Fruit fly (Drosophila melanogaster) whole organism, embryonic: ENCODE results near the gene Lsp2.

Source experiments
- Aef1 ChIP-seq: fragments of 200-800 bp; sonication (Bioruptor generic); IDR thresholded peaks from 3 replicates; pipeline ENCODE4 v1.3.6; 2022; ENCODE audit warnings: missing biosample characterization, missing genetic modification characterization
- Atf-2 ChIP-seq: fragments of 200-800 bp; sonication (Bioruptor generic); optimal IDR thresholded peaks from 2 replicates; lab custom pipeline; 2016; ENCODE audit warnings: missing biosample characterization, missing genetic modification characterization
- BtbVII ChIP-seq: fragments of 200-800 bp; sonication (Bioruptor generic); optimal IDR thresholded peaks from 3 replicates; lab custom pipeline; 2017; ENCODE audit warnings: missing biosample characterization, mild to moderate bottlenecking, missing genetic modification characterization
- CG10267 ChIP-seq: fragments of 200-800 bp; sonication (Bioruptor generic); optimal IDR thresholded peaks from 2 replicates; lab custom pipeline; 2018; ENCODE audit warnings: missing biosample characterization, mild to moderate bottlenecking, missing genetic modification characterization, moderate library complexity
- CG10366 ChIP-seq: fragments of 200-800 bp; sonication (Bioruptor generic); IDR thresholded peaks from 2 replicates; pipeline ENCODE4 v1.3.6; 2022; ENCODE audit warnings: missing biosample characterization, missing genetic modification characterization
- CG11456 ChIP-seq: fragments of 200-800 bp; sonication (Bioruptor generic); IDR thresholded peaks from 3 replicates; pipeline ENCODE4 v1.3.6; 2022; ENCODE audit warnings: missing biosample characterization, missing genetic modification characterization
- CG11560 ChIP-seq: fragments of 200-800 bp; sonication (Bioruptor generic); IDR thresholded peaks from 3 replicates; pipeline ENCODE4 v1.3.6; 2022; ENCODE audit warnings: missing biosample characterization, missing genetic modification characterization
- CG12659 ChIP-seq: fragments of 200-800 bp; sonication (Bioruptor generic); optimal IDR thresholded peaks from 3 replicates; lab custom pipeline; 2017; ENCODE audit warnings: mild to moderate bottlenecking, missing biosample characterization, missing genetic modification reagents, missing genetic modification characterization
- CG15601 ChIP-seq: fragments of 200-800 bp; sonication (Bioruptor generic); optimal IDR thresholded peaks from 3 replicates; lab custom pipeline; 2019; ENCODE audit warnings: missing biosample characterization, mild to moderate bottlenecking, missing genetic modification characterization, moderate library complexity
- CG18262 ChIP-seq: fragments of 200-800 bp; optimal IDR thresholded peaks from 3 replicates; lab custom pipeline; 2019; ENCODE audit warnings: missing biosample characterization, mild to moderate bottlenecking, missing genetic modification characterization, moderate library complexity
- CG30431 ChIP-seq: fragments of 200-800 bp; sonication (Bioruptor generic); optimal IDR thresholded peaks from 2 replicates; lab custom pipeline; 2017; ENCODE audit warnings: missing biosample characterization, missing genetic modification characterization
- CG32532 ChIP-seq: fragments of 200-800 bp; sonication (Bioruptor generic); IDR thresholded peaks from 2 replicates; pipeline ENCODE4 v1.3.6; 2022; ENCODE audit warnings: missing biosample characterization, missing genetic modification characterization
- CG5953 ChIP-seq: fragments of 200-800 bp; sonication (Bioruptor generic); IDR thresholded peaks from 2 replicates; pipeline ENCODE4 v1.3.6; 2022; ENCODE audit warnings: missing biosample characterization, missing genetic modification characterization
- CG6854 ChIP-seq: fragments of 200-800 bp; sonication (Bioruptor generic); optimal IDR thresholded peaks from 3 replicates; lab custom pipeline; 2017; ENCODE audit warnings: missing biosample characterization, mild to moderate bottlenecking, missing genetic modification characterization
- CG7357 ChIP-seq: fragments of 200-800 bp; sonication (Bioruptor generic); IDR thresholded peaks from 3 replicates; pipeline ENCODE4 v1.3.6; 2022; ENCODE audit warnings: missing biosample characterization, missing genetic modification characterization
- CG7963 ChIP-seq: fragments of 200-800 bp; sonication (Bioruptor generic); IDR thresholded peaks from 3 replicates; pipeline ENCODE4 v1.3.6; 2022; ENCODE audit warnings: missing biosample characterization, missing genetic modification characterization; ENCODE audit not compliant: partially characterized antibody
- CG8944 ChIP-seq: fragments of 200-800 bp; sonication (Bioruptor generic); optimal IDR thresholded peaks from 3 replicates; lab custom pipeline; 2016; ENCODE audit warnings: missing biosample characterization, missing genetic modification characterization
- CG9437 ChIP-seq: fragments of 200-800 bp; sonication (Bioruptor generic); optimal IDR thresholded peaks from 2 replicates; lab custom pipeline; 2018; ENCODE audit warnings: missing biosample characterization, mild to moderate bottlenecking, missing genetic modification characterization
- CrebB ChIP-seq: fragments of 200-800 bp; sonication (Bioruptor generic); optimal IDR thresholded peaks from 3 replicates; lab custom pipeline; 2018; ENCODE audit warnings: missing biosample characterization, mild to moderate bottlenecking, missing genetic modification characterization
- Elba2 ChIP-seq: fragments of 200-800 bp; sonication (Bioruptor generic); optimal IDR thresholded peaks from 3 replicates; lab custom pipeline; 2016; ENCODE audit warnings: missing biosample characterization, missing genetic modification characterization
- Gug ChIP-seq: fragments of 200-800 bp; sonication (Bioruptor generic); IDR thresholded peaks from 4 replicates; pipeline ENCODE4 v1.3.6; 2022; ENCODE audit warnings: missing biosample characterization, missing genetic modification characterization
- HLHmδ ChIP-seq: fragments of 200-800 bp; sonication (Bioruptor generic); optimal IDR thresholded peaks from 2 replicates; lab custom pipeline; 2018; ENCODE audit warnings: missing biosample characterization, mild to moderate bottlenecking, missing genetic modification characterization, moderate library complexity
- Hr39 ChIP-seq: fragments of >200 bp; optimal IDR thresholded peaks from 2 replicates; lab custom pipeline; 2017
- MTF-1 ChIP-seq: fragments of 200-800 bp; sonication (Bioruptor generic); optimal IDR thresholded peaks from 2 replicates; lab custom pipeline; 2018; ENCODE audit warnings: missing biosample characterization, mild to moderate bottlenecking, missing genetic modification characterization, borderline replicate concordance
- Mes4 ChIP-seq: fragments of 200-800 bp; sonication (Bioruptor generic); optimal IDR thresholded peaks from 2 replicates; lab custom pipeline; 2016; ENCODE audit warnings: missing biosample characterization, missing genetic modification characterization
- NfI ChIP-seq: fragments of 200-800 bp; sonication (Bioruptor generic); optimal IDR thresholded peaks from 3 replicates; lab custom pipeline; 2018; ENCODE audit warnings: missing biosample characterization, mild to moderate bottlenecking, missing genetic modification characterization, moderate library complexity
- Opbp ChIP-seq: fragments of 200-800 bp; sonication (Bioruptor generic); IDR thresholded peaks from 3 replicates; pipeline ENCODE4 v1.3.6; 2022; ENCODE audit warnings: missing biosample characterization, missing genetic modification characterization; ENCODE audit not compliant: partially characterized antibody
- Pdp1 ChIP-seq, 2 experiments: fragments of 200-800 bp; sonication (Bioruptor generic); optimal IDR thresholded peaks; 3 replicates each; lab custom pipeline; 2016; ENCODE audit warnings: missing biosample characterization in 2 of 2, missing genetic modification characterization in 2 of 2, mild to moderate bottlenecking in 1 of 2, moderate library complexity in 1 of 2
- Sry-δ ChIP-seq: fragments of 200-800 bp; sonication (Bioruptor generic); optimal IDR thresholded peaks from 2 replicates; lab custom pipeline; 2016; ENCODE audit warnings: missing biosample characterization, missing genetic modification characterization
- abd-A ChIP-seq: fragments of 200-800 bp; sonication (Bioruptor generic); optimal IDR thresholded peaks from 3 replicates; lab custom pipeline; 2019; ENCODE audit warnings: missing biosample characterization, mild to moderate bottlenecking, missing genetic modification characterization, moderate library complexity
- ase ChIP-seq: fragments of 200-800 bp; sonication (Bioruptor generic); IDR thresholded peaks from 3 replicates; pipeline ENCODE4 v1.3.6; 2022; ENCODE audit warnings: missing biosample characterization, missing genetic modification characterization
- crol ChIP-seq: fragments of 200-800 bp; sonication (Bioruptor generic); IDR thresholded peaks from 2 replicates; pipeline ENCODE4 v1.3.6; 2022; ENCODE audit warnings: missing biosample characterization, missing genetic modification characterization
- dan ChIP-seq: fragments of 200-800 bp; sonication (Bioruptor generic); IDR thresholded peaks from 2 replicates; pipeline ENCODE4 v1.3.6; 2022; ENCODE audit warnings: missing biosample characterization, missing genetic modification characterization
- dmrt11E ChIP-seq: fragments of 200-800 bp; sonication (Bioruptor generic); optimal IDR thresholded peaks from 3 replicates; lab custom pipeline; 2018; ENCODE audit warnings: missing biosample characterization, mild to moderate bottlenecking, missing genetic modification characterization, moderate library complexity
- ewg ChIP-seq: fragments of 200-800 bp; sonication (Bioruptor generic); optimal IDR thresholded peaks from 3 replicates; lab custom pipeline; 2017; ENCODE audit warnings: mild to moderate bottlenecking, missing biosample characterization, missing genetic modification reagents, missing genetic modification characterization
- fru ChIP-seq: fragments of >200 bp; optimal IDR thresholded peaks from 2 replicates; lab custom pipeline; 2017
- gce ChIP-seq: fragments of 200-800 bp; sonication (Bioruptor generic); IDR thresholded peaks from 3 replicates; pipeline ENCODE4 v1.3.6; 2022; ENCODE audit warnings: missing biosample characterization, missing genetic modification characterization
- gcm ChIP-seq: fragments of 200-800 bp; sonication (Bioruptor generic); optimal IDR thresholded peaks from 2 replicates; lab custom pipeline; 2019; ENCODE audit warnings: missing biosample characterization, mild to moderate bottlenecking, missing genetic modification characterization, moderate library complexity
- gcm2 ChIP-seq: fragments of 200-800 bp; sonication (Bioruptor generic); optimal IDR thresholded peaks from 2 replicates; lab custom pipeline; 2016; ENCODE audit warnings: missing biosample characterization, missing genetic modification characterization
- lov ChIP-seq, 2 experiments: fragments of 200-800 bp in 1 of 2; fragments of >200 bp in 1 of 2; sonication (Bioruptor generic) in 1 of 2; IDR thresholded peaks in 1 of 2; optimal IDR thresholded peaks in 1 of 2; 2 replicates in 1 of 2; 3 replicates in 1 of 2; pipeline versions ENCODE4 v1.3.6 to Lab custom; 2017 to 2022; ENCODE audit warnings: missing biosample characterization in 1 of 2, missing genetic modification characterization in 1 of 2
- nmo ChIP-seq: fragments of 200-800 bp; sonication (Bioruptor generic); optimal IDR thresholded peaks from 2 replicates; lab custom pipeline; 2018; ENCODE audit warnings: missing biosample characterization, mild to moderate bottlenecking, missing genetic modification characterization, moderate library complexity
- odd ChIP-seq: fragments of 200-800 bp; sonication (Bioruptor generic); optimal IDR thresholded peaks from 2 replicates; lab custom pipeline; 2017; ENCODE audit warnings: missing biosample characterization, mild to moderate bottlenecking, missing genetic modification characterization
- pzg ChIP-seq: fragments of 200-800 bp; sonication (Bioruptor generic); optimal IDR thresholded peaks from 3 replicates; lab custom pipeline; 2018; ENCODE audit warnings: missing biosample characterization, mild to moderate bottlenecking, missing genetic modification characterization, moderate library complexity
- repo ChIP-seq: fragments of 200-800 bp; sonication (Bioruptor generic); optimal IDR thresholded peaks from 2 replicates; lab custom pipeline; 2016; ENCODE audit warnings: missing biosample characterization, missing genetic modification characterization
- rib ChIP-seq: fragments of 200-800 bp; sonication (Bioruptor generic); IDR thresholded peaks from 2 replicates; pipeline ENCODE4 v1.3.6; 2022; ENCODE audit warnings: missing biosample characterization, missing genetic modification characterization
- run ChIP-seq: fragments of 200-800 bp; sonication (Bioruptor generic); optimal IDR thresholded peaks from 3 replicates; lab custom pipeline; 2018; ENCODE audit warnings: missing biosample characterization, mild to moderate bottlenecking, missing genetic modification characterization
- scrt ChIP-seq: fragments of 200-800 bp; sonication (Bioruptor generic); optimal IDR thresholded peaks from 2 replicates; lab custom pipeline; 2018; ENCODE audit warnings: missing biosample characterization, mild to moderate bottlenecking, missing genetic modification characterization, moderate library complexity
- sima ChIP-seq: fragments of 200-800 bp; sonication (Bioruptor generic); optimal IDR thresholded peaks from 2 replicates; lab custom pipeline; 2016; ENCODE audit warnings: missing biosample characterization, missing genetic modification characterization
- tgo ChIP-seq: fragments of 200-800 bp; sonication (Bioruptor generic); IDR thresholded peaks from 3 replicates; pipeline ENCODE4 v1.3.6; 2022; ENCODE audit warnings: missing biosample characterization, missing genetic modification characterization

Lsp2 gene

DNA sequence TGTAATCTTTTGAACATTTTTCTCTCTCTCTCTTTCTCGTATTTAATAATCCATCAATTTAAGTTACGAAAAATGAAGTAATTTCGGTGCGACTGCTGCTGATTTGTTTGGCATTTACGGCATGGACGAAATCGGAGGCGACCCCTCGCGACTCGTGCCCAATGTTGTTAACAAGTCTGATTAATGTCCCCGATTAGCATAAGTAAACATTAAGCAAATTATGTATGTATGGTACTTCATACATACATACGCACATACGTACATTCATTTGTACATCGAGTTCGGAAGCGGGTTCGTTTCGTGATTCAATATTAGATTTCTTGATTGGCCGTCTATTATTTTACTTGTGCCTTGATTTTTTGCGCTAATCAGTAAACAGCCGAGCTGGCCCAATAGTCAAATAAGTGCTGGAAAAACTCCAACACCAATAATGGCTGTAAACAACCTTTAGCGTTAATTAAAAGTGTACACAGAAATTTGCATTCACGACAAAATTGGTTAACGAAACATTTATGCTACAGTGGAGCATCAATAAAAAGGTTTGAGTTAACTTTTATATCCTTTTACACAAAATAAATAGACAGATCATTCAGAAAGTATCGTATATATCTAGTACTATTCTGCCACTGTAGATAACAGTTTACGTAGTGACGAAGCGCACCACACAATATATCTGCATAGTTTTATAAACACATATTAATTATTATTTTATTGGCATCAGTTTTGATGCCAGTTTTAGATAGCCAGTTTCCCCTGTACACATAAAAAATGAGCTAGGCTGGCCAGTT lies 38.1 kb upstream of the Lsp2 start (continued):
- TF ChIP-seq HLHmδ (GFP tag; lab: Kevin White, UChicago) (no peak), odd (GFP tag; lab: Kevin White, UChicago) (peak; percentile 53), Hr39 (lab: Kevin White, UChicago) (no peak), CG5953 (peak; percentile 44; the same call in 1 of the 2 replicates), abd-A (peak; percentile 9), gce (GFP tag; lab: Robert Waterston, UW) (no peak; the same call in 2 of the 3 replicates), Opbp (GFP tag; lab: Robert Waterston, UW) (no peak), sima (GFP tag; lab: Kevin White, UChicago) (no peak), CG15601 (no peak), CG10267 (tag; lab: Kevin White, UChicago) (peak; percentile 24), rib (GFP tag; lab: Robert Waterston, UW) (0 out of 2 replicates have a peak, but pooled peaks have one; percentile 69), lov (optimal IDR thresholded peaks at IDR 0.05; lab: Kevin White, UChicago) (no peak), lov (GFP tag; IDR thresholded peaks at IDR 0.05; lab: Robert Waterston, UW) (no peak), run (peak; percentile 10), CG18262 (peak; percentile 23), CG30431 (peak; percentile 17), tgo (GFP tag; lab: Robert Waterston, UW) (peak; percentile 81; the same call in 2 of the 3 replicates), gcm2 (GFP tag; lab: Kevin White, UChicago) (peak; percentile 38), CG12659 (peak; percentile 69), Elba2 (GFP tag; lab: Kevin White, UChicago) (no peak), Mes4 (no peak), crol (no peak), Sry-δ (peak; percentile 3), CG11560 (tag; lab: Robert Waterston, UW) (no peak), CG8944 (GFP tag; lab: Kevin White, UChicago) (no peak), BtbVII (GFP tag; lab: Kevin White, UChicago) (peak; percentile 77), nmo (peak; percentile 59), Aef1 (peak; percentile 69), ewg (GFP tag; lab: Kevin White, UChicago) (peak; percentile 13), Pdp1 (GFP tag; optimal IDR thresholded peaks at IDR 0.05; lab: Kevin White, UChicago) (peak; percentile 33 to 45), MTF-1 (no peak), NfI (GFP tag; lab: Kevin White, UChicago) (peak; percentile 65), pzg (GFP tag; lab: Kevin White, UChicago) (no peak), dan (no peak), CrebB (tag; lab: Kevin White, UChicago) (no peak), ase (GFP tag; lab: Robert Waterston, UW) (no peak), CG32532 (GFP tag; lab: Robert Waterston, UW) (peak; percentile 82), CG9437 (GFP tag; lab: Kevin White, UChicago) (peak; percentile 37), scrt (GFP tag; lab: Kevin White, UChicago) (peak; percentile 51), CG7963 (GFP tag; lab: Robert Waterston, UW) (no peak), repo (GFP tag; lab: Kevin White, UChicago) (no peak), Gug (peak; percentile 30; the same call in 1 of the 4 replicates), CG7357 (GFP tag; lab: Robert Waterston, UW) (no peak; the same call in 2 of the 3 replicates), dmrt11E (tag; lab: Kevin White, UChicago) (no peak), gcm (GFP tag; lab: Kevin White, UChicago) (no peak), fru (lab: Kevin White, UChicago) (no peak), CG10366 (no peak; the same call in 1 of the 2 replicates), CG6854 (GFP tag; lab: Kevin White, UChicago) (peak; percentile 13), CG11456 (peak; percentile 69; the same call in 2 of the 3 replicates), Atf-2 (GFP tag; lab: Kevin White, UChicago) (no peak)
